Fruit fly (Drosophila melanogaster): ENCODE results near the gene Sac1.
"Not testable (repeated sequence)": the region's sequence is repeated elsewhere in the genome, so short reads cannot be mapped to it uniquely, and the experiment has no call there.

dm6 chr3L:1245810-1246209 lies 1.8 kb upstream of the Sac1 start, which contains the start of gene Klp61F:
- not testable (repeated sequence) for TF ChIP-seq psq, h, insv, Myc, ttk, Sin3A (optimal IDR thresholded peaks at IDR 0.05)

Measured in Kc167 (cell line).